Worm (Caenorhabditis elegans): ENCODE measurements around the gene Y50D4B.2.

Y50D4B.2 gene

ce11 chrV:1061295-1061694 lies 39.1 kb upstream of the Y50D4B.2 start, which contains the start of gene rnst-2:
TSS of gene rnst-2 (plus strand) at chrV:1061595.
- TF ChIP-seq nfya-2 (GFP tag; IDR thresholded peaks at IDR 0.05) (no peak), lir-1 (GFP tag; conservative IDR thresholded peaks at IDR 0.05) (no peak), F52B5.7 (tag; optimal IDR thresholded peaks at IDR 0.05) (no peak), zfh-2 (GFP tag; conservative IDR thresholded peaks at IDR 0.05) (no peak), Y56A3A.18 (GFP tag; IDR thresholded peaks at IDR 0.05) (no peak), Y53G8AR.9 (GFP tag; conservative IDR thresholded peaks at IDR 0.05) (no peak), ceh-58 (GFP tag; IDR thresholded peaks at IDR 0.05) (no peak), nhr-80 (tag; optimal IDR thresholded peaks at IDR 0.05) (no peak), snpc-3.4 (tag; optimal IDR thresholded peaks at IDR 0.05) (no peak), hlh-12 (tag; optimal IDR thresholded peaks at IDR 0.05) (no peak), hrde-1 (tag; optimal IDR thresholded peaks at IDR 0.05; ENCODE audit: borderline replicate concordance) (no peak), T07F8.4 (tag; optimal IDR thresholded peaks at IDR 0.05) (no peak), hlh-26 (GFP tag; conservative IDR thresholded peaks at IDR 0.05) (no peak)

ce11 chrV:1064491-1064890 lies 35.9 kb upstream of the Y50D4B.2 start, which contains the start of gene str-67:
TSS of gene str-67 (minus strand) at chrV:1064591.
- TF ChIP-seq xnd-1 (tag; optimal IDR thresholded peaks at IDR 0.05) (no peak), hmg-1.2 (GFP tag; IDR thresholded peaks at IDR 0.05) (no peak), F37B4.10 (GFP tag; IDR thresholded peaks at IDR 0.05) (no peak), sea-2 (GFP tag; IDR thresholded peaks at IDR 0.05) (no peak), hsf-1 (GFP tag; IDR thresholded peaks at IDR 0.05) (no peak), D2030.7 (GFP tag; IDR thresholded peaks at IDR 0.05) (no peak), zim-3 (tag; optimal IDR thresholded peaks at IDR 0.05) (no peak), ccch-3 (GFP tag; optimal IDR thresholded peaks at IDR 0.05) (no peak), madf-8 (GFP tag; conservative IDR thresholded peaks at IDR 0.05) (no peak), ama-1 (optimal IDR thresholded peaks at IDR 0.05) (no peak), ama-1 (GFP tag; optimal IDR thresholded peaks at IDR 0.05) (no peak), pha-4 (tag; optimal IDR thresholded peaks at IDR 0.05) (no peak), somi-1 (GFP tag; optimal IDR thresholded peaks at IDR 0.05) (no peak), C17E4.6 (GFP tag; IDR thresholded peaks at IDR 0.05) (no peak), B0261.1 (tag; optimal IDR thresholded peaks at IDR 0.05) (no peak), lin-26 (GFP tag; IDR thresholded peaks at IDR 0.05) (no peak), snpc-4 (GFP tag; optimal IDR thresholded peaks at IDR 0.05) (no peak), snpc-4 (tag; optimal IDR thresholded peaks at IDR 0.05) (no peak), Y56A3A.18 (GFP tag; IDR thresholded peaks at IDR 0.05) (no peak)

ce11 chrV:1067468-1067867 lies 32.9 kb upstream of the Y50D4B.2 start, which contains the start of gene K10C9.7:
TSS of gene K10C9.7 (minus strand) at chrV:1067568.
- TF ChIP-seq T07F8.4 (tag; optimal IDR thresholded peaks at IDR 0.05) (no peak), ZK185.1 (tag; optimal IDR thresholded peaks at IDR 0.05; ENCODE audit: poor library complexity, severe bottlenecking) (no peak), snpc-4 (GFP tag; optimal IDR thresholded peaks at IDR 0.05) (no peak), snpc-4 (tag; optimal IDR thresholded peaks at IDR 0.05) (no peak), nfya-2 (GFP tag; IDR thresholded peaks at IDR 0.05) (no peak), madf-8 (GFP tag; conservative IDR thresholded peaks at IDR 0.05) (no peak), hmg-20 (GFP tag; IDR thresholded peaks at IDR 0.05) (no peak), atf-7 (tag; optimal IDR thresholded peaks at IDR 0.05) (no peak), dox-1 (GFP tag; IDR thresholded peaks at IDR 0.05) (no peak), madf-6 (GFP tag; IDR thresholded peaks at IDR 0.05) (no peak), ceh-27 (GFP tag; optimal IDR thresholded peaks at IDR 0.05) (no peak)
